Fruit fly (Drosophila melanogaster) whole organism, pupa: ENCODE data around the gene CG3961.

Experiments used
- CG10348 ChIP-seq: fragments of 200-800 bp; sonication (Bioruptor generic); IDR thresholded peaks from 2 replicates; pipeline ENCODE4 v1.3.6; 2022; ENCODE audit warnings: missing biosample characterization, missing genetic modification characterization
- CG12605 ChIP-seq: fragments of 200-800 bp; sonication (Bioruptor generic); IDR thresholded peaks from 2 replicates; pipeline ENCODE4 v1.3.6; 2022; ENCODE audit warnings: missing biosample characterization, missing genetic modification characterization
- CG13204 ChIP-seq: fragments of 200-800 bp; sonication (Bioruptor generic); optimal IDR thresholded peaks from 2 replicates; lab custom pipeline; 2018; ENCODE audit warnings: missing biosample characterization, mild to moderate bottlenecking, missing genetic modification characterization, moderate library complexity
- CG14655 ChIP-seq: fragments of 200-800 bp; sonication (Bioruptor generic); optimal IDR thresholded peaks from 3 replicates; lab custom pipeline; 2017; ENCODE audit warnings: mild to moderate bottlenecking, missing biosample characterization, missing genetic modification reagents, missing genetic modification characterization
- CG15710 ChIP-seq: fragments of 200-800 bp; sonication (Bioruptor generic); optimal IDR thresholded peaks from 2 replicates; lab custom pipeline; 2018; ENCODE audit warnings: missing biosample characterization, mild to moderate bottlenecking, missing genetic modification characterization, moderate library complexity
- CG17806 ChIP-seq: fragments of 200-800 bp; sonication (Bioruptor generic); optimal IDR thresholded peaks from 2 replicates; lab custom pipeline; 2018; ENCODE audit warnings: missing biosample characterization, mild to moderate bottlenecking, missing genetic modification characterization, moderate library complexity
- CG32121 ChIP-seq: fragments of 200-800 bp; sonication (Bioruptor generic); IDR thresholded peaks from 2 replicates; pipeline ENCODE4 v1.3.6; 2022; ENCODE audit warnings: missing biosample characterization, missing genetic modification characterization
- CG34367 ChIP-seq: fragments of 200-800 bp; sonication (Bioruptor generic); optimal IDR thresholded peaks from 2 replicates; lab custom pipeline; 2018; ENCODE audit warnings: missing biosample characterization, mild to moderate bottlenecking, missing genetic modification characterization
- CG4496 ChIP-seq: fragments of 200-800 bp; sonication (Bioruptor generic); IDR thresholded peaks from 3 replicates; pipeline ENCODE4 v1.3.6; 2022; ENCODE audit warnings: missing biosample characterization, missing genetic modification characterization
- CG8159 ChIP-seq: fragments of 200-800 bp; sonication (Bioruptor generic); optimal IDR thresholded peaks from 3 replicates; lab custom pipeline; 2018; ENCODE audit warnings: missing biosample characterization, mild to moderate bottlenecking, missing genetic modification characterization, moderate library complexity
- CG8301 ChIP-seq: fragments of 200-800 bp; sonication (Bioruptor generic); optimal IDR thresholded peaks from 2 replicates; lab custom pipeline; 2018; ENCODE audit warnings: missing biosample characterization, mild to moderate bottlenecking, missing genetic modification characterization
- CG9948 ChIP-seq: fragments of 200-800 bp; sonication (Bioruptor generic); optimal IDR thresholded peaks from 2 replicates; lab custom pipeline; 2018; ENCODE audit warnings: missing biosample characterization, mild to moderate bottlenecking, missing genetic modification characterization, moderate library complexity
- D1 ChIP-seq: fragments of 200-800 bp; sonication (Bioruptor generic); optimal IDR thresholded peaks from 2 replicates; lab custom pipeline; 2018; ENCODE audit warnings: missing biosample characterization, mild to moderate bottlenecking, missing genetic modification characterization, moderate library complexity
- EcR ChIP-seq: fragments of 200-800 bp; sonication (Bioruptor generic); optimal IDR thresholded peaks from 3 replicates; lab custom pipeline; 2019; ENCODE audit warnings: missing biosample characterization, missing genetic modification characterization, mild to moderate bottlenecking, moderate library complexity, missing genetic modification reagents
- Ets98B ChIP-seq: fragments of 200-800 bp; sonication (Bioruptor generic); IDR thresholded peaks from 2 replicates; pipeline ENCODE4 v1.3.6; 2022; ENCODE audit warnings: missing biosample characterization, missing genetic modification characterization
- Pif1A ChIP-seq: fragments of 200-800 bp; sonication (Bioruptor generic); optimal IDR thresholded peaks from 3 replicates; lab custom pipeline; 2016; ENCODE audit warnings: missing biosample characterization, missing genetic modification characterization
- Pif1B ChIP-seq: fragments of 200-800 bp; sonication (Bioruptor generic); optimal IDR thresholded peaks from 3 replicates; lab custom pipeline; 2016; ENCODE audit warnings: missing biosample characterization, missing genetic modification characterization
- Snoo ChIP-seq: fragments of 200-800 bp; sonication (Bioruptor generic); optimal IDR thresholded peaks from 3 replicates; lab custom pipeline; 2017; ENCODE audit warnings: missing biosample characterization, mild to moderate bottlenecking, missing genetic modification characterization, inconsistent platforms
- fd96Ca ChIP-seq: fragments of 200-800 bp; sonication (Bioruptor generic); IDR thresholded peaks from 3 replicates; pipeline ENCODE4 v1.3.6; 2022; ENCODE audit warnings: missing biosample characterization, missing genetic modification characterization
- gl ChIP-seq: fragments of 200-800 bp; sonication (Bioruptor generic); optimal IDR thresholded peaks from 2 replicates; lab custom pipeline; 2018; ENCODE audit warnings: missing biosample characterization, mild to moderate bottlenecking, missing genetic modification characterization
- rn ChIP-seq: fragments of 200-800 bp; sonication (Bioruptor generic); IDR thresholded peaks from 2 replicates; pipeline ENCODE4 v1.3.6; 2022; ENCODE audit warnings: missing biosample characterization, missing genetic modification characterization

CG3961 gene

DNA sequence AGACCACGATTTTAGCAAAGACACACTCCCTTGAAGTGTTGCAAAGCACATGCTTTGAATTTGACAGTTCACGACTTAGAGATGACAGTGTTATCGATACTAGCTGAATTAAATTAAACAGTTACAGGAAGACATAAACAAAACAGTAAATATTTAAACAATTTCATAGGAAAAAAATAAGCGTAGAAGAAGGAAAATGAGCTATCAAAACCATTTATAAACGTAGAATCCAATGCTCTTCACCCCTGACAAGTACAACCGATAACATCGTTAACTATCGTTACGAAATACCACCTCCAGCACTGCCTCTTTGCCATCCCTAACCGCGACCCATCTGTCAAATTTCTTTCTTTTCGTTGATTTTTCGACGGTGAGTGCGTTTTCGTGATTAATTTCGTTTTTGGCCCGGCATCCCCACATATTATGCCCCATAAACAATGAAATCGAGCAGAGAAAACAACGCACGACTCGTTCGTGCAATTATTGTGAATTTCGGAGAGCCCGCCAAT is 8.5 kb upstream of the CG3961 start, which contains the start of gene RpL26:
Gene RpL26, plus strand, starts transcription at position 106 of the 509 bp plus-strand sequence.
- peak; percentile 65 for TF ChIP-seq CG15710 (tag; lab: Kevin White, UChicago)
- peak; percentile 32; the same call in 1 of the 2 replicates for TF ChIP-seq CG12605 (GFP tag; lab: Robert Waterston, UW)
- peak; percentile 51 for TF ChIP-seq Snoo (tag; lab: Kevin White, UChicago)
- no peak for TF ChIP-seq CG14655 (GFP tag; lab: Kevin White, UChicago)
- no peak for TF ChIP-seq rn (GFP tag; lab: Robert Waterston, UW)
- TF ChIP-seq fd96Ca (GFP tag; lab: Robert Waterston, UW), result no peak
- 0 out of 3 replicates have a peak, but pooled peaks have one; percentile 16 for TF ChIP-seq CG4496 (GFP tag; lab: Robert Waterston, UW)
- TF ChIP-seq D1 (tag; lab: Kevin White, UChicago), result no peak
- TF ChIP-seq CG32121, result peak; percentile 27; the same call in 1 of the 2 replicates
- no peak for TF ChIP-seq CG13204 (GFP tag; lab: Kevin White, UChicago)
- peak; percentile 23 for TF ChIP-seq CG17806 (tag; lab: Kevin White, UChicago)
- no peak for TF ChIP-seq Pif1B (GFP tag; lab: Kevin White, UChicago)
- peak; percentile 54 for TF ChIP-seq CG8159 (tag; lab: Kevin White, UChicago)
- TF ChIP-seq EcR (GFP tag; lab: Kevin White, UChicago), result no peak
- peak; percentile 32 for TF ChIP-seq CG34367 (tag; lab: Kevin White, UChicago)
- peak; percentile 33 for TF ChIP-seq gl
- TF ChIP-seq CG10348 (GFP tag; lab: Robert Waterston, UW), result no peak
- peak; percentile 20 for TF ChIP-seq CG9948 (tag; lab: Kevin White, UChicago)

DNA sequence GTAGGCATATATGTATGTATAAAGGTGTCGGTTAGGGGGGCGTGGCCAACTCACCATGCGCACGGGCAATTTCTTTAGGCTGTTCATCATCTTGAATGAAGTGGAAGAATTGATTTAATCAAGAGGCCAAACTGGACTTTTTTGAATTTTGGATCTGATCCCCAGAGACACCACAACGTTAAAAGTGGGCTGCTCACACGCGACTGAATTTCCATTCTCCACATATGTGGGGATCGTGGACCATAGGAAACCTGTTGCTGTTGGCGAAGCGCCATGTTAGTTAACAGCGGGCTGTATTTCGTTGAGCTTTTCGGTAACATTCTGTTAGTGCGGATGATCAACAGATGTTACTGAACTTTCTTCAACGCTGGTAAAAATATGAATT is 7.8 kb upstream of the CG3961 start, which contains the start of gene CG3902:
Gene CG3902, minus strand, starts transcription at position 208 of the 385 bp plus-strand sequence.
- TF ChIP-seq CG13204 (GFP tag; lab: Kevin White, UChicago) (no peak), CG12605 (GFP tag; lab: Robert Waterston, UW) (no peak), rn (GFP tag; lab: Robert Waterston, UW) (no peak), Pif1A (GFP tag; lab: Kevin White, UChicago) (no peak), CG9948 (tag; lab: Kevin White, UChicago) (no peak), CG17806 (tag; lab: Kevin White, UChicago) (no peak), EcR (GFP tag; lab: Kevin White, UChicago) (peak; percentile 66), CG34367 (tag; lab: Kevin White, UChicago) (no peak), CG32121 (peak; percentile 37; the same call in 1 of the 2 replicates), CG15710 (tag; lab: Kevin White, UChicago) (no peak), fd96Ca (GFP tag; lab: Robert Waterston, UW) (no peak), Ets98B (GFP tag; lab: Robert Waterston, UW) (peak; percentile 49; the same call in 1 of the 2 replicates), Snoo (tag; lab: Kevin White, UChicago) (peak; percentile 25), CG14655 (GFP tag; lab: Kevin White, UChicago) (no peak), CG8301 (tag; lab: Kevin White, UChicago) (no peak), CG8159 (tag; lab: Kevin White, UChicago) (no peak), CG10348 (GFP tag; lab: Robert Waterston, UW) (no peak), Pif1B (GFP tag; lab: Kevin White, UChicago) (no peak), D1 (tag; lab: Kevin White, UChicago) (no peak), gl (no peak), CG4496 (GFP tag; lab: Robert Waterston, UW) (no peak; the same call in 1 of the 3 replicates)

DNA sequence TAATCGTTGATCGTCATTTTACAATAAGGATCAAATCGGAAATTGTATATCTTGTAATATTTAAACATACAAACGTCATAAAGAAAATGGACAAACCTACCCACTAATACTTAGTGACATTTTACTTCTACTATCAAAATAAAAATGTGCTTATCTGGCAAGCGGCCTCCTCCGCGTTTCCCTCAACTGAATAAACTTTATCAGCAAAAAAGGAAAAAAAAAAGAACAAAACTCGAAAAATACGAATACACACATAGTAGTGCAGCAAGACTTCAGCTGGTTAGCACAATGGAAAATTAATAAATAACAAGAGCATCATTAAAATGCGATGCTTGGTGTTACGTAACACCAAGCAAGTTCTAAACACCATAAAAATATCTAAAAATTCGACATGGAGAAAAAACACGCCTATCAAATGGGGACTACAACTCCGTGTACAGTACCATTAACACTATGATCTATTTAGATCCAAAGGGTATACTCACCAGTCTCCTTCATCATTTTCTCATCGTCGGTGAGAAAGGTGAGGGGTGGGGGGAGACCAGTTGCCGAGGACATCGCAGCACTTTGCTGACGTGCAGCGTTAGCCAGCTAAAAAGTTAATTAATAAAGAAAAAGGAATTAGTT is 7.3 kb upstream of the CG3961 start:
- TF ChIP-seq CG15710 (tag; lab: Kevin White, UChicago), result no peak
- TF ChIP-seq D1 (tag; lab: Kevin White, UChicago), result peak; percentile 50
- TF ChIP-seq Ets98B (GFP tag; lab: Robert Waterston, UW), result no peak
- TF ChIP-seq Snoo (tag; lab: Kevin White, UChicago), result no peak
- no peak for TF ChIP-seq CG10348 (GFP tag; lab: Robert Waterston, UW)
- no peak for TF ChIP-seq CG9948 (tag; lab: Kevin White, UChicago)
- TF ChIP-seq CG13204 (GFP tag; lab: Kevin White, UChicago), result no peak
- 0 out of 3 replicates have a peak, but pooled peaks have one; percentile 5 for TF ChIP-seq CG4496 (GFP tag; lab: Robert Waterston, UW)
- no peak for TF ChIP-seq CG14655 (GFP tag; lab: Kevin White, UChicago)

DNA sequence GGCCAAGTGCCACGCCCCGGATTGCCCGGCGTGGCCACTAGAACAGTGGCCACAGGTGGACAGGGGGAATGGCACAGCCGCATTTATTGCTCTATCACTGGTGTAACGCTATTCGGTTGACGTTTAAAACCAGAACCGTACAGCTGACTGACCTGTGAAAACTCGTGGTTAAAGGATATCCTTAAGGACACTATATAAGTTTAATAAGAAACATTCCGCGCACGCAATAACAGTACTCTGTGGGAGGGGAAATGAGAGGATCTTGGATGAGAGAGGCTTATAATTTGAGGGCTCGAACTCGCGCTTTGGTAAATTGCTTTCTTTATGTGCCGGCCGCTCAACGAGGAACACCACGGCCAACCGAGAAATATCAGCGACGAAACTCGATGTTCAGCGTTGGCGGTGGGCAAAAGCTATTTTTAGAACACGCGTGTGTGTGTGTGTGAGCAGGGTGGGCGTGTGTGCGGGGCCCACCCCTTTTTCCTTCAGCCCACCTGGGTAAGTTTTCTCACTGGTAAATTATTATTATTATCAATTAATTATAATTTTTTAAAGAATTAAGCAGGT is 6.1 kb upstream of the CG3961 start:
- TF ChIP-seq CG9948 (tag; lab: Kevin White, UChicago) (no peak), CG4496 (GFP tag; lab: Robert Waterston, UW) (0 out of 3 replicates have a peak, but pooled peaks have one; percentile 53), EcR (GFP tag; lab: Kevin White, UChicago) (peak; percentile 51)

DNA sequence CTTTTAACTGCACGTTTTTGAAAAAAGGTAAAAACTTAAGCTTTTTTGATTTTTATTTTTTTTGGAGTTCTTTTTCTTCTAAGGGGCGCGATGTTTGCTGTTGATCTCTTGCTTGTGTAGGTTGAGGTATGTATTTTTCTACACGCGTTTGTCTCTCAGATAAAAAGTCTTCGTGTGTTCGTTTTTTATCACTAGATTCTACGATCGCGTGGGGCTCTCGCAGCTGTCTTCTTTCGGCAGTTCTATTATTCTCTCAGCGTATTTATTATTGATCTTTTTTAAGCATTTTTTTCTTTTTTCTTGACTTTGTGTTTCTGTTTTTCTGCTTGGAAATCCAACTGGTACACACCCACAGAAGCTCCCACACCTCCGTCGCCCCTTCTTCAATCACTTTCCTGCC is 4.8 kb upstream of the CG3961 start:
- TF ChIP-seq CG12605 (GFP tag; lab: Robert Waterston, UW) (peak; percentile 46; the same call in 1 of the 2 replicates), D1 (tag; lab: Kevin White, UChicago) (no peak), CG4496 (GFP tag; lab: Robert Waterston, UW) (peak; percentile 77), CG10348 (GFP tag; lab: Robert Waterston, UW) (no peak), CG32121 (peak; percentile 27; the same call in 1 of the 2 replicates), Ets98B (GFP tag; lab: Robert Waterston, UW) (peak; percentile 63; the same call in 1 of the 2 replicates)
- TF ChIP-seq, all 21 proteins: peak for 4
